Worm (Caenorhabditis elegans): ENCODE results near the gene bre-5.

The bre-5 gene

DNA sequence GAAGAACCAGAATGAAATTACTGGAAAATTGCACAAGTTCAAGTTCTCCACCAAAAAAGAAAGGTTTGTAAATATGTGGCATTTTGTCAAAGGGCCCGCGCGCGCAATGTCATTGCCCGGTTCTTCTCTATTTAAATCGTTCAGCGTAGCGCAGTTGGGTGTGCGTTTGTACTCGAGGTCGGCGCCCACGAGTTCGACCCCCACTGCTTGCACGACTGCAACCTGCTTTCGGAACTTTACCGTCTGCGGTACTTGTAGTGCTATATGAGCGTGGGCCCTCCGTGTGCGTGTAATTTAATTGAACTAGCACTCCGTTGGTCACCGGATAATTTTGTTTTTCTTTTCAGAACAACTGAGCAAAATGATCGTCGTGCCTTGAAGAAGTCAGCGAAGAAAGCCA, 35.5 kb upstream of the bre-5 start (continued):
- TF ChIP-seq cey-2 (tag; optimal IDR thresholded peaks at IDR 0.05; ENCODE audit: borderline replicate concordance, insufficient read depth) (no peak), hlh-30 (tag; optimal IDR thresholded peaks at IDR 0.05; ENCODE audit: insufficient read depth) (peak; percentile 88), daf-19 (GFP tag; conservative IDR thresholded peaks at IDR 0.05) (peak; percentile 55; the same call in 1 of the 2 replicates)

DNA sequence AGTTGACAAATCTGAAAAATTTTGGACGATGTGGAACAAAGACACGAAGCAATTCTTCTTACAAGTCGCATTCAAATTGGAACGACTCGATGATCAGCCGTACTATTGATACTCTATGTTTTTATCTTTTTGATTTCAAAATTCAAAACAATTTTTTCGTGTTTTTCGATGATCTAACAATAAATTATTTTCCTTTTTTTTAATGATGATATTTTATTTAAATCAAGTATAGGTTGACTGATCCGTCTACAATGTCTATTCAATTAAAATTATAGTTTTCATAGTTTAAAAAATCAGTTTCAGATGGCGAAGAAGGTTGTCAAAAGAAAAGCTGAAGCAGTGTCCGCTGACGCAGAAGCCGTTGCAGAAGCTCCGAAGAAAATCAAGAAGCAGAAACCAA, 34.1 kb upstream of the bre-5 start, which contains the start of gene rbm-34:
TSS of gene rbm-34 (plus strand) at position 301 of the 400 bp plus-strand sequence.
- no peak for TF ChIP-seq lim-7 (GFP tag; IDR thresholded peaks at IDR 0.05)
- 0 out of 2 replicates have a peak, but pooled peaks have one; percentile 41 for TF ChIP-seq pha-4 (GFP tag; IDR thresholded peaks at IDR 0.05)
- TF ChIP-seq pha-4 (tag; optimal IDR thresholded peaks at IDR 0.05): no peak

DNA sequence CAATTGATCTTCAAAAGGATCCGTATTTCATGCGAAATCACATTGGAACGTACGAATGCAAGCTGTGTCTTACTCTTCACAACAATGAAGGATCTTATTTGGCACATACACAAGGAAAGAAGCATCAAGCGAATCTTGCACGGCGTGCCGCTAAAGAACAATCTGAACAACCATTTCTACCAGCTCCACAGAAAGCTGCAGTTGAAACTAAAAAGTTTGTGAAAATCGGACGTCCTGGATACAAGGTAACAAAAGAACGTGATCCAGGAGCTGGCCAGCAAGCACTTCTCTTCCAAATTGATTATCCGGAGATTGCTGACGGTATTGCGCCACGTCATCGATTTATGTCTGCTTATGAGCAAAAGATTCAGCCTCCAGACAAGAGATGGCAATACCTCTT, 33.6 kb upstream of the bre-5 start:
- TF ChIP-seq unc-62 (GFP tag; optimal IDR thresholded peaks at IDR 0.05 in 1 of 2): peak in 1 of 2 experiments; percentile 92
- no peak for TF ChIP-seq unc-62 (tag; optimal IDR thresholded peaks at IDR 0.05)
- TF ChIP-seq mep-1 (tag; optimal IDR thresholded peaks at IDR 0.05): no peak

DNA sequence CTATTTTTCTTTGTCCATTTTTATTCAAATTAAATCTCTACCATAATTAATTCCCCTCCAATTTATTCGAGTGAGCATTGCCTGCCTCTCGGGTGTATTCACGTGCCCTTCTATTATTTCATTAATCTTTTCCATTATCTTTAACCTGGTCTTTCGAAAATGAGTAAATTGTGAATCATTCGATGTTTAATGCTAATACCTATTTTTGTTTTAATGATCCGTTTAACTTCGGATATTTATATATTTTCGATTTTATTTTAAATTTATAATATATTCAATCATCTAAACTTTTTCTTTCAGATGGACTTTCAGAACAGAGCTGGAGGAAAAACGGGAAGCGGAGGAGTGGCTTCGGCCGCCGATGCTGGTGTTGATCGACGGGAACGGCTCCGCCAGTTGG, 33.2 kb upstream of the bre-5 start, which contains the start of gene repo-1:
TSS of gene repo-1 (plus strand) at position 301 of the 400 bp plus-strand sequence.
- TF ChIP-seq aha-1 (tag) (peak; percentile 71), pha-4 (GFP tag; IDR thresholded peaks at IDR 0.05) (0 out of 2 replicates have a peak, but pooled peaks have one; percentile 11), pha-4 (tag; optimal IDR thresholded peaks at IDR 0.05) (no peak), mdt-29 (GFP tag; IDR thresholded peaks at IDR 0.05) (no peak)

ce11 chrIV:12080807-12081206, 29.8 kb upstream of the bre-5 start:
- no peak for TF ChIP-seq Y75B8A.6 (GFP tag; IDR thresholded peaks at IDR 0.05)
- peak in 1 of 2 experiments; percentile 63 for TF ChIP-seq unc-62 (GFP tag; optimal IDR thresholded peaks at IDR 0.05 in 1 of 2)
- no peak for TF ChIP-seq unc-62 (tag; optimal IDR thresholded peaks at IDR 0.05)

ce11 chrIV:12078907-12079523, 28.0 kb upstream of the bre-5 start, which contains the start of gene lex-1:
Gene lex-1, plus strand, starts transcription at chrIV:12079473.
- peak in 1 of 2 experiments; percentile 84 for TF ChIP-seq mdl-1 (tag; optimal IDR thresholded peaks at IDR 0.05)
- TF ChIP-seq dpl-1 (GFP tag; optimal IDR thresholded peaks at IDR 0.05): peak; percentile 69
- no peak for TF ChIP-seq Y105C5A.15 (GFP tag; IDR thresholded peaks at IDR 0.05)
- TF ChIP-seq hif-1 (tag; optimal IDR thresholded peaks at IDR 0.05): peak in 1 of 2 experiments; percentile 1
- TF ChIP-seq sdz-12 (GFP tag; optimal IDR thresholded peaks at IDR 0.05): no peak
- 0 out of 2 replicates have a peak, but pooled peaks have one; percentile 25 for TF ChIP-seq hmg-1.1 (GFP tag; IDR thresholded peaks at IDR 0.05)
- peak; percentile 46 for TF ChIP-seq mep-1 (tag; optimal IDR thresholded peaks at IDR 0.05)
- TF ChIP-seq aha-1 (tag): no peak
- TF ChIP-seq lsy-2 (tag; optimal IDR thresholded peaks at IDR 0.05): peak in 1 of 2 experiments; percentile 64
- TF ChIP-seq nhr-28 (tag; optimal IDR thresholded peaks at IDR 0.05): peak; percentile 19
- TF ChIP-seq hlh-30 (tag; optimal IDR thresholded peaks at IDR 0.05; ENCODE audit: insufficient read depth): peak; percentile 90
- TF ChIP-seq lin-38 (GFP tag; IDR thresholded peaks at IDR 0.05): peak; percentile 81
- TF ChIP-seq ama-1 (optimal IDR thresholded peaks at IDR 0.05): peak; percentile 48

DNA sequence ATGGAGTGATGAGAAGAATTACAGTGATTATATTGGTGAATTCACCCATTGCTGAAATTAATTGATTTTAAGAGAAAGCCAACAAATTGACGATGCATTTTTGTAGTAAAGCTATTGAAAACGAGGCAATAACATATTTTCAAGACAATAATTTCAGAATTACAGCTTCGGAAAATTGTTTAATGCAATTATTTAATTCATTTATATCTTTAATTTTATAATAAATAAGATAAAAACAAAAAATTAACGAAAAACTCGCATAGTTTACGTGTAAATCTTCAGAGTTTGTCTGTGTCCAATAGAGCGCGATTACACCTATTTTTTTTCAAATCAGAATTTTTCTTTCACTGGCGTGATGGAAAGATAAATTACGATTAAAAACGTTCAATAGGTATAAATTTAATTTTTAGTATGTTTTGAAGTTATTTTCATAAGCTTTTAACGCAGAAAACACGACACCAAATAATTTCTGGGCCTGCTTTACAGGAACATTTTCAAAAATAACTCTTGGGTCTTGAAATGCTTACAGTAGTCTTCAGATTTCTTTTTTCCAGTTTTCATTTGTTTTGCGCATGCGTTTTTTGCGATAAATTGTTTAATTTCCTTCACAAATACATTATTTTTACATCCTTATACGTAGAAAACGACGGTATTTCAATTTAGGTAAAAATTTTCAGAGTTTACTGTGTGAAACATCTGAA, 27.2 kb upstream of the bre-5 start, which contains the start of gene tmed-1:
TSS of gene tmed-1 (minus strand) at position 51 of the 701 bp plus-strand sequence.
- TF ChIP-seq Y5F2A.4 (GFP tag; optimal IDR thresholded peaks at IDR 0.05) (no peak), zfp-3 (GFP tag; conservative IDR thresholded peaks at IDR 0.05) (no peak), hlh-11 (tag; optimal IDR thresholded peaks at IDR 0.05) (no peak), spr-3 (GFP tag; optimal IDR thresholded peaks at IDR 0.05) (no peak), zip-11 (GFP tag; IDR thresholded peaks at IDR 0.05) (no peak), ztf-7 (tag; optimal IDR thresholded peaks at IDR 0.05) (no peak), daf-16 (GFP tag; optimal IDR thresholded peaks at IDR 0.05) (no peak), daf-16 (tag; optimal IDR thresholded peaks at IDR 0.05) (no peak), spr-1 (tag; optimal IDR thresholded peaks at IDR 0.05) (no peak), tra-1 (GFP tag; IDR thresholded peaks at IDR 0.05) (no peak), lin-29 (GFP tag; IDR thresholded peaks at IDR 0.05) (no peak), aly-2 (tag; optimal IDR thresholded peaks at IDR 0.05) (no peak), mdt-29 (GFP tag; IDR thresholded peaks at IDR 0.05) (no peak), ama-1 (optimal IDR thresholded peaks at IDR 0.05) (no peak), F10B5.3 (tag; optimal IDR thresholded peaks at IDR 0.05) (no peak), hmg-1.1 (GFP tag; IDR thresholded peaks at IDR 0.05) (no peak), nhr-6 (tag; optimal IDR thresholded peaks at IDR 0.05) (no peak), nhr-42 (GFP tag; IDR thresholded peaks at IDR 0.05) (no peak), dpl-1 (GFP tag; optimal IDR thresholded peaks at IDR 0.05) (no peak)

All from whole organism, L4 larva.